Worm (Caenorhabditis elegans): ENCODE data around the gene ZK250.14.
"Not testable (repeated sequence)": the region's sequence is repeated elsewhere in the genome, so short reads cannot be mapped to it uniquely, and the experiment has no call there.

Gene ZK250.14

DNA sequence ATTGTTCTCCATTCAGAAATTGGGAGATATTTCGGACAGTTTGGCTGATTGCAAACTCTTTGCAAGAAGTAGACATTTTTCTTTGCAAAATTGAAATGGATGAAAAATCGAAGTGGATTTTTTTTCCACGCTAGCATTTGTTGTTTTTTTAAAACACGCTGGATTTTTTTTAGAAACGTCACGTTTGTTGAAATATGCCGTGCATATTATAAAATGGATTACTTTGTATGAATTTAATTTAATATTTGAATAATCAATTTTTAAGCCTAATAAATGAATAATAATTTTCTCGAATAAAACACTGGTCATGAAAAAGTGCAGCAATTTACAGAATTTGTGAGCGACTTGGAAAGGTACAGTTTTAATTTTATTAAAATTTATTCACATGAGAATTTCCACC is at the start of gene ZK250.14:
Gene ZK250.14, minus strand, starts transcription at position 101 of the 400 bp plus-strand sequence.
- no peak for TF ChIP-seq alr-1 (tag; optimal IDR thresholded peaks at IDR 0.05)
- TF ChIP-seq nhr-23 (tag; optimal IDR thresholded peaks at IDR 0.05), result no peak
- no peak for TF ChIP-seq nhr-10 (tag; optimal IDR thresholded peaks at IDR 0.05)
- no peak for TF ChIP-seq peb-1 (tag; optimal IDR thresholded peaks at IDR 0.05)
- TF ChIP-seq skn-1 (tag; optimal IDR thresholded peaks at IDR 0.05), result no peak
- no peak for TF ChIP-seq R02D3.7 (tag; optimal IDR thresholded peaks at IDR 0.05)
- TF ChIP-seq ama-1 (optimal IDR thresholded peaks at IDR 0.05), result no peak
- no peak for TF ChIP-seq nhr-25 (tag; optimal IDR thresholded peaks at IDR 0.05)
- TF ChIP-seq nhr-237 (tag; optimal IDR thresholded peaks at IDR 0.05), result no peak
- no peak for TF ChIP-seq unc-55 (GFP tag; optimal IDR thresholded peaks at IDR 0.05)
- TF ChIP-seq egl-27 (tag; optimal IDR thresholded peaks at IDR 0.05), result no peak

DNA sequence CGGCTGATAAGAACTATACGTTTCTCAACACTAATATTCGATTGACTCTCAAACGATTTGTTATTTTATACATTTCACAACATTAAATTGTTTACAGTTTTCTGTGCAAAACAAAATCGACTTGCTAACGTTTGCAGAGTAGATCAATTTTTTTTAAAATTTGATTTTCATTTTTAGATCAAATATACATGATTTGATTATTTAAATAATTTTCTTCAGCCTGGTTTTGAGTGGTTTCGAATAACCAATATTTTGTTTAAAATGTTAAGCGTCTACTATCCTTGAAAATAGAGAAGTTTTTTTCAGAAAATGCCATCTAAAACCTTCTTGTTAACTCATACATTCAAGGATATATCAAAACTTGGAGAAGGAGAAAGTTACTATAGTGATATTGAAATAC is 48.7 kb upstream of the ZK250.14 start, which contains the start of gene math-21:
Gene math-21, plus strand, starts transcription at position 301 of the 400 bp plus-strand sequence.
- no peak for TF ChIP-seq unc-39 (tag; optimal IDR thresholded peaks at IDR 0.05)
- no peak for TF ChIP-seq nhr-237 (tag; optimal IDR thresholded peaks at IDR 0.05)
- no peak for TF ChIP-seq blmp-1 (tag; optimal IDR thresholded peaks at IDR 0.05; ENCODE audit: insufficient read depth)
- TF ChIP-seq ama-1 (optimal IDR thresholded peaks at IDR 0.05), result no peak
- TF ChIP-seq unc-55 (GFP tag; optimal IDR thresholded peaks at IDR 0.05), result no peak
- no peak for TF ChIP-seq nhr-21 (tag; optimal IDR thresholded peaks at IDR 0.05)
- TF ChIP-seq F13H6.1 (tag; optimal IDR thresholded peaks at IDR 0.05), result no peak

DNA sequence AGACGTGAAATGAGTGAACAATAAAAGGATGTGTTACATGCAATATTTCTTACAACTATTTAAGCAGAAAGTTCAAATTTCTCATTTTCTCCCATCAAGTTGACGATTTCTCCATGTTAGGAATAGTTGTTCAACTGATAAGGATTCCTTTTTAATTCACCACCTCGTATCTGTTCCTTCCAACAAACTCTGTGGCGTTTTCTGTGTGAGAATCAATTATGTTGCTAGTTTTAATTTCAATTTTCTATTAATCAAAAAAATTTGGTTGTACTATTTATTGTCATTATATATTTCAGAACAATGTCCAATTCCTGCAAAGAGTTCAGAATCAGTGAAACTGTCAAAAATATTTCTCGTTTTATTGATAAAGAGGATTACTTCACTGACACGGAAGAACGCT is 44.0 kb upstream of the ZK250.14 start, which contains the start of gene math-44:
Gene math-44, plus strand, starts transcription at position 301 of the 400 bp plus-strand sequence.
- no peak for TF ChIP-seq ceh-16 (tag; optimal IDR thresholded peaks at IDR 0.05)
- TF ChIP-seq crh-2 (tag; optimal IDR thresholded peaks at IDR 0.05), result no peak
- TF ChIP-seq ztf-1 (GFP tag; conservative IDR thresholded peaks at IDR 0.05), result no peak
- no peak for TF ChIP-seq skn-1 (tag; optimal IDR thresholded peaks at IDR 0.05)
- no peak for TF ChIP-seq nhr-23 (tag; optimal IDR thresholded peaks at IDR 0.05)
- TF ChIP-seq nhr-6 (tag; optimal IDR thresholded peaks at IDR 0.05), result no peak
- TF ChIP-seq lin-13 (GFP tag; optimal IDR thresholded peaks at IDR 0.05), result no peak
- TF ChIP-seq sma-9 (GFP tag; optimal IDR thresholded peaks at IDR 0.05), result no peak
- TF ChIP-seq sma-9 (tag; optimal IDR thresholded peaks at IDR 0.05), result no peak
- TF ChIP-seq nhr-237 (tag; optimal IDR thresholded peaks at IDR 0.05), result no peak
- no peak for TF ChIP-seq lsy-2 (tag; optimal IDR thresholded peaks at IDR 0.05)
- no peak for TF ChIP-seq ZK546.5 (tag; optimal IDR thresholded peaks at IDR 0.05)
- no peak for TF ChIP-seq nhr-21 (tag; optimal IDR thresholded peaks at IDR 0.05)

DNA sequence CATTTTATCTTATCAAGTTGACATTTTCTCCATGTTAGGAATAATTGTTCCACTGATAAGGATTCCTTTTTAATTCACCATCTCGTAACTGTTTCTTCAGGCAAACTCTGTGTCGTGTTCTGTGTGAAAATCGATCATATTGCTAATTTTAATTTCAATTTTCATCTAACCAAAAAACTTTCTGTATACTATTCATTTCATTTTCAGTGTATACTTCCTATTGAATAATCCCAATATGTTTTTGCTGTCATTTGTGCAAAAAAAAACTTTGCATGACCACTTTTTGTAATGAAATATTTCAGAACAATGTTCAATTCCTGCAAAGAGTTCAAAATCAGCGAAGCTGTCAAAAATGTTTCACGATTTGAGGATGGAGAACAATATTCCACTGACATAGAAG is 42.0 kb upstream of the ZK250.14 start, which contains the start of gene Y16E11A.4:
Gene Y16E11A.4, plus strand, starts transcription at position 301 of the 400 bp plus-strand sequence.
- TF ChIP-seq nhr-12 (tag; optimal IDR thresholded peaks at IDR 0.05) (no peak), Y55F3AM.14 (GFP tag; optimal IDR thresholded peaks at IDR 0.05) (no peak), unc-39 (tag; optimal IDR thresholded peaks at IDR 0.05) (no peak), dmd-4 (tag; optimal IDR thresholded peaks at IDR 0.05) (no peak), R02D3.7 (tag; optimal IDR thresholded peaks at IDR 0.05) (no peak), nhr-77 (tag; optimal IDR thresholded peaks at IDR 0.05) (no peak), mbf-1 (tag; optimal IDR thresholded peaks at IDR 0.05) (no peak), aly-2 (tag; optimal IDR thresholded peaks at IDR 0.05) (no peak), ceh-82 (tag; optimal IDR thresholded peaks at IDR 0.05) (no peak), snpc-4 (tag; optimal IDR thresholded peaks at IDR 0.05) (no peak), ztf-4 (tag; optimal IDR thresholded peaks at IDR 0.05) (no peak), nhr-11 (tag; optimal IDR thresholded peaks at IDR 0.05) (no peak), ztf-1 (GFP tag; conservative IDR thresholded peaks at IDR 0.05) (no peak)

DNA sequence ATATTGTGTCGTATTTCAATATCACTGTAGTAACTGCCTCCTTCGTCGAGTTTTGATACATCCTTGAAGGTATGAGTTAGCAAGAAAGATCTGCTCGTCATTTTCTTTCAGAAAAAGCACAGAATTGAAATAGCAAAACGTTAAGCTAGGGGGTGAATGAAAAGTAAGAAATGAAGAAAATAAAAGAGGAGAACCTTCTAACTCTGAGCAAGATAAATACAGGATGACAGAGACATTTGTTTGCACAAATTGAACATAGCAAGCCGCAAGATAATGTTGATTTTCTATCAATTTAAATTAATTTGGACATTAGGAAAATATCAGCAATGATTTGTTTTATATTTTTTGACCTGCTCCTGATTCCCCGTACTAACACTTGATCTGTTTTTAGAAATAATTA is 10.6 kb upstream of the ZK250.14 start, which contains the start of gene math-49:
Gene math-49, minus strand, starts transcription at position 101 of the 400 bp plus-strand sequence.
- not testable (repeated sequence) for TF ChIP-seq blmp-1 (tag; optimal IDR thresholded peaks at IDR 0.05; ENCODE audit: insufficient read depth); nhr-21 (tag; optimal IDR thresholded peaks at IDR 0.05); snpc-4 (tag; optimal IDR thresholded peaks at IDR 0.05)

DNA sequence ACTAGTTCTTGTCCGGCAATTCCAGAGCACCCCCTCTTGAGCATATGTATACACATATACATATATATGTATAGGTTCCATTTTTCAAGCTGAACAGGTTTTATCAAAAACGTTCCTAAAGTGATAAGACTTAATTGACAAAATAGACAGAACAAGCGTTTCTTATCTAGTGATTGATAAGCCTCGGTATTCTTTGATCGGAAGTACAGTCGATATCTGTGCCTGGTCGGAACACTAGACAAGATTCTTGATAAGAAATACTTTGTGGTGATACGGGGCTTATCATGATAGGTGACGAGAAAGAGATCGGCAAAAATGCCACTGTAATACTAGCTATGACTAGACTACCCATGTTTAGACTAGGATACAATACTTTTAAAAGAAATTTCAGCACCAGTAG is 4.1 kb upstream of the ZK250.14 start:
- no peak for TF ChIP-seq alr-1 (tag; optimal IDR thresholded peaks at IDR 0.05)
- TF ChIP-seq egl-27 (tag; optimal IDR thresholded peaks at IDR 0.05), result peak; percentile 9
- peak; percentile 72 for TF ChIP-seq sma-9 (GFP tag; optimal IDR thresholded peaks at IDR 0.05)
- TF ChIP-seq sma-9 (tag; optimal IDR thresholded peaks at IDR 0.05), result no peak
- TF ChIP-seq ztf-11 (tag; optimal IDR thresholded peaks at IDR 0.05), result no peak
- peak; percentile 86 for TF ChIP-seq fos-1 (tag; optimal IDR thresholded peaks at IDR 0.05)
- peak; percentile 12 for TF ChIP-seq crh-2 (tag; optimal IDR thresholded peaks at IDR 0.05)
- TF ChIP-seq ZK546.5 (tag; optimal IDR thresholded peaks at IDR 0.05), result no peak
- peak; percentile 10 for TF ChIP-seq sma-3 (GFP tag; optimal IDR thresholded peaks at IDR 0.05)

Data from whole organism, L2 larva.